Worm (Caenorhabditis elegans): ENCODE measurements around the gene F12A10.8.

ce11 chrII:5474946-5475345, 25.9 kb downstream of the F12A10.8 start, which contains the start of gene ilcr-2:
- TF ChIP-seq ztf-11 (tag; optimal IDR thresholded peaks at IDR 0.05) (no peak), nhr-23 (tag; optimal IDR thresholded peaks at IDR 0.05) (no peak), egl-27 (tag; optimal IDR thresholded peaks at IDR 0.05) (no peak), mab-5 (tag; optimal IDR thresholded peaks at IDR 0.05) (no peak), zag-1 (tag; optimal IDR thresholded peaks at IDR 0.05) (no peak), mdl-1 (tag; optimal IDR thresholded peaks at IDR 0.05) (no peak), aly-2 (tag; optimal IDR thresholded peaks at IDR 0.05) (no peak), elt-3 (tag; optimal IDR thresholded peaks at IDR 0.05) (no peak), nhr-129 (tag; optimal IDR thresholded peaks at IDR 0.05) (no peak), nhr-12 (tag; optimal IDR thresholded peaks at IDR 0.05) (no peak), unc-55 (GFP tag; optimal IDR thresholded peaks at IDR 0.05) (no peak)
